Fruit fly (Drosophila melanogaster): ENCODE data around the gene CG7271.
A peak's percentile ranks its signal among the peaks of the same experiment; 100 is the strongest.

CG7271 gene

dm6 chr3L:18633084-18633483, 44.5 kb downstream of the CG7271 start (continued):
- TF ChIP-seq cwo (GFP tag; optimal IDR thresholded peaks at IDR 0.05): peak; percentile 81
- no peak for TF ChIP-seq Lim3 (GFP tag; IDR thresholded peaks at IDR 0.05)
- TF ChIP-seq Ptx1 (GFP tag; IDR thresholded peaks at IDR 0.05): no peak

dm6 chr3L:18634792-18635471, 46.4 kb downstream of the CG7271 start:
- no peak for TF ChIP-seq CG3407 (GFP tag; optimal IDR thresholded peaks at IDR 0.05)
- TF ChIP-seq CG2712 (tag; optimal IDR thresholded peaks at IDR 0.05): no peak
- TF ChIP-seq Neu2 (GFP tag; optimal IDR thresholded peaks at IDR 0.05; ENCODE audit: borderline replicate concordance): peak; percentile 40
- peak; percentile 54 for TF ChIP-seq D19A (tag; optimal IDR thresholded peaks at IDR 0.05)
- TF ChIP-seq CG11504 (tag; optimal IDR thresholded peaks at IDR 0.05): peak; percentile 4
- TF ChIP-seq HHEX (GFP tag; optimal IDR thresholded peaks at IDR 0.05): no peak
- peak; percentile 24 for TF ChIP-seq PHDP (tag; optimal IDR thresholded peaks at IDR 0.05)
- TF ChIP-seq sug (tag; optimal IDR thresholded peaks at IDR 0.05): peak; percentile 44
- peak; percentile 16 for TF ChIP-seq Sox102F (GFP tag; optimal IDR thresholded peaks at IDR 0.05)
- TF ChIP-seq CG2678 (tag; optimal IDR thresholded peaks at IDR 0.05): peak; percentile 35
- TF ChIP-seq CG18599 (GFP tag; optimal IDR thresholded peaks at IDR 0.05): peak; percentile 11
- TF ChIP-seq CG12155 (GFP tag; optimal IDR thresholded peaks at IDR 0.05): no peak
- TF ChIP-seq CG14441 (GFP tag; IDR thresholded peaks at IDR 0.05): 0 out of 2 replicates have a peak, but pooled peaks have one; percentile 13
- no peak for TF ChIP-seq CG8281 (tag; optimal IDR thresholded peaks at IDR 0.05)
- peak in 1 of 2 experiments; percentile 17 for TF ChIP-seq Hr51 (GFP tag; optimal IDR thresholded peaks at IDR 0.05)
- TF ChIP-seq grn (GFP tag; optimal IDR thresholded peaks at IDR 0.05): no peak
- no peak for TF ChIP-seq tup (GFP tag; optimal IDR thresholded peaks at IDR 0.05)
- TF ChIP-seq Vsx1 (GFP tag; optimal IDR thresholded peaks at IDR 0.05): peak; percentile 85
- no peak for TF ChIP-seq pfk (GFP tag; optimal IDR thresholded peaks at IDR 0.05)
- TF ChIP-seq exex (tag; optimal IDR thresholded peaks at IDR 0.05): peak; percentile 86
- TF ChIP-seq Eip74EF (GFP tag; optimal IDR thresholded peaks at IDR 0.05): peak in 1 of 2 experiments; percentile 10
- no peak for TF ChIP-seq H2.0 (GFP tag; IDR thresholded peaks at IDR 0.05)
- TF ChIP-seq CG7963 (GFP tag; IDR thresholded peaks at IDR 0.05; ENCODE audit: partially characterized antibody): no peak
- no peak for TF ChIP-seq dysf (GFP tag; IDR thresholded peaks at IDR 0.05)
- peak; percentile 8 for TF ChIP-seq lab (GFP tag; optimal IDR thresholded peaks at IDR 0.05)
- no peak for TF ChIP-seq NfI (GFP tag; optimal IDR thresholded peaks at IDR 0.05)
- peak; percentile 63 for TF ChIP-seq row (GFP tag; IDR thresholded peaks at IDR 0.05)
- no peak for TF ChIP-seq CG16779 (GFP tag; IDR thresholded peaks at IDR 0.05)
- peak; percentile 30 for TF ChIP-seq gem (tag; optimal IDR thresholded peaks at IDR 0.05)
- TF ChIP-seq sisA (GFP tag; IDR thresholded peaks at IDR 0.05): no peak
- TF ChIP-seq CG7839 (tag; optimal IDR thresholded peaks at IDR 0.05): peak; percentile 3
- TF ChIP-seq TFAM (GFP tag; optimal IDR thresholded peaks at IDR 0.05): no peak
- no peak for TF ChIP-seq CG16863 (GFP tag; optimal IDR thresholded peaks at IDR 0.05)
- peak; percentile 94 for TF ChIP-seq D19B (GFP tag; optimal IDR thresholded peaks at IDR 0.05)
- peak; percentile 32 for TF ChIP-seq grau (tag; optimal IDR thresholded peaks at IDR 0.05)
